Fruit fly (Drosophila melanogaster) whole organism, embryonic: ENCODE results near the gene Rab9Fa.

Experiments used
- Atf6 ChIP-seq: fragments of 200-800 bp; sonication (Bioruptor generic); IDR thresholded peaks from 2 replicates; pipeline ENCODE4 v1.3.6; 2022; ENCODE audit warnings: missing biosample characterization, missing genetic modification characterization
- CG10321 ChIP-seq: fragments of 200-800 bp; sonication (Bioruptor generic); IDR thresholded peaks from 2 replicates; pipeline ENCODE4 v1.3.6; 2022; ENCODE audit warnings: missing biosample characterization, missing genetic modification characterization
- CG10654 ChIP-seq: fragments of 200-800 bp; sonication (Bioruptor generic); optimal IDR thresholded peaks from 2 replicates; lab custom pipeline; 2016; ENCODE audit warnings: missing biosample characterization, missing genetic modification characterization
- CG10979 ChIP-seq: fragments of 200-800 bp; sonication (Bioruptor generic); optimal IDR thresholded peaks from 2 replicates; lab custom pipeline; 2018; ENCODE audit warnings: missing biosample characterization, mild to moderate bottlenecking, missing genetic modification characterization, moderate library complexity
- CG11247 ChIP-seq: fragments of 200-800 bp; sonication (Bioruptor generic); IDR thresholded peaks from 2 replicates; pipeline ENCODE4 v1.3.6; 2022; ENCODE audit warnings: missing biosample characterization, missing genetic modification characterization
- CG11696 ChIP-seq: fragments of 200-800 bp; sonication (Bioruptor generic); IDR thresholded peaks from 2 replicates; pipeline ENCODE4 v1.3.6; 2022; ENCODE audit warnings: missing biosample characterization, missing genetic modification characterization
- CG12769 ChIP-seq: fragments of 200-800 bp; sonication (Bioruptor generic); optimal IDR thresholded peaks from 2 replicates; lab custom pipeline; 2019; ENCODE audit warnings: missing biosample characterization, mild to moderate bottlenecking, missing genetic modification characterization, moderate library complexity
- CG14710 ChIP-seq: fragments of 200-800 bp; sonication (Bioruptor generic); optimal IDR thresholded peaks from 3 replicates; lab custom pipeline; 2019; ENCODE audit warnings: missing biosample characterization, mild to moderate bottlenecking, missing genetic modification characterization, moderate library complexity
- CG14860 ChIP-seq: fragments of 200-800 bp; sonication (Bioruptor generic); IDR thresholded peaks from 3 replicates; pipeline ENCODE4 v1.3.6; 2022; ENCODE audit warnings: missing biosample characterization, missing genetic modification characterization; ENCODE audit not compliant: partially characterized antibody
- CG1529 ChIP-seq: fragments of 200-800 bp; sonication (Bioruptor generic); optimal IDR thresholded peaks from 3 replicates; lab custom pipeline; 2018; ENCODE audit warnings: missing biosample characterization, missing genetic modification characterization
- CG15514 ChIP-seq: fragments of 200-800 bp; sonication (Bioruptor generic); optimal IDR thresholded peaks from 3 replicates; lab custom pipeline; 2017; ENCODE audit warnings: missing biosample characterization, missing genetic modification characterization, mild to moderate bottlenecking, moderate library complexity, missing genetic modification reagents
- CG16813 ChIP-seq: fragments of 200-800 bp; sonication (Bioruptor generic); IDR thresholded peaks from 3 replicates; pipeline ENCODE4 v1.3.6; 2022; ENCODE audit warnings: missing biosample characterization, missing genetic modification characterization; ENCODE audit not compliant: partially characterized antibody
- CG17829 ChIP-seq: fragments of 200-800 bp; optimal IDR thresholded peaks from 2 replicates; lab custom pipeline; 2019; ENCODE audit warnings: missing biosample characterization, mild to moderate bottlenecking, missing genetic modification characterization, moderate library complexity
- CG1792 ChIP-seq: fragments of 200-800 bp; sonication (Bioruptor generic); optimal IDR thresholded peaks from 2 replicates; lab custom pipeline; 2016; ENCODE audit warnings: missing biosample characterization, missing genetic modification characterization
- CG18262 ChIP-seq: fragments of 200-800 bp; optimal IDR thresholded peaks from 3 replicates; lab custom pipeline; 2019; ENCODE audit warnings: missing biosample characterization, mild to moderate bottlenecking, missing genetic modification characterization, moderate library complexity
- CG2120 ChIP-seq: fragments of 200-800 bp; sonication (Bioruptor generic); optimal IDR thresholded peaks from 3 replicates; lab custom pipeline; 2016; ENCODE audit warnings: missing biosample characterization, missing genetic modification characterization
- CG32767 ChIP-seq: fragments of 200-800 bp; sonication (Bioruptor generic); IDR thresholded peaks from 2 replicates; pipeline ENCODE4 v1.3.6; 2022; ENCODE audit warnings: missing biosample characterization, missing genetic modification characterization
- CG4617 ChIP-seq: fragments of 200-800 bp; sonication (Bioruptor generic); optimal IDR thresholded peaks from 3 replicates; lab custom pipeline; 2016; ENCODE audit warnings: missing biosample characterization, missing genetic modification characterization, borderline replicate concordance
- CG4854 ChIP-seq: fragments of 200-800 bp; sonication (Bioruptor generic); optimal IDR thresholded peaks from 2 replicates; lab custom pipeline; 2016; ENCODE audit warnings: missing biosample characterization, missing genetic modification characterization, inconsistent platforms
- CG6813 ChIP-seq: fragments of 200-800 bp; sonication (Bioruptor generic); optimal IDR thresholded peaks from 2 replicates; lab custom pipeline; 2017; ENCODE audit warnings: missing biosample characterization, missing genetic modification characterization, mild to moderate bottlenecking, moderate library complexity, missing genetic modification reagents
- CG7372 ChIP-seq: fragments of 200-800 bp; sonication (Bioruptor generic); IDR thresholded peaks from 2 replicates; pipeline ENCODE4 v1.3.6; 2022; ENCODE audit warnings: missing biosample characterization, missing genetic modification characterization
- Ets65A ChIP-seq: fragments of 200-800 bp; sonication (Bioruptor generic); peaks from one replicate; lab custom pipeline; 2016; ENCODE audit warnings: missing biosample characterization, missing genetic modification characterization
- Hr78 ChIP-seq, 2 experiments: fragments of 200-800 bp in 1 of 2; fragments of >200 bp in 1 of 2; sonication (Bioruptor generic) in 1 of 2; optimal IDR thresholded peaks; 2 replicates each; lab custom pipeline; 2017 to 2019; ENCODE audit warnings: missing biosample characterization in 2 of 2, missing genetic modification characterization in 2 of 2, mild to moderate bottlenecking in 1 of 2, moderate library complexity in 1 of 2
- MBD-R2 ChIP-seq: fragments of 200-800 bp; sonication (Bioruptor generic); IDR thresholded peaks from 2 replicates; pipeline ENCODE4 v1.3.6; 2022; ENCODE audit warnings: missing biosample characterization, missing genetic modification characterization
- MTF-1 ChIP-seq: fragments of 200-800 bp; sonication (Bioruptor generic); optimal IDR thresholded peaks from 2 replicates; lab custom pipeline; 2018; ENCODE audit warnings: missing biosample characterization, mild to moderate bottlenecking, missing genetic modification characterization, borderline replicate concordance
- Myb ChIP-seq: fragments of 200-800 bp; sonication (Bioruptor generic); optimal IDR thresholded peaks from 2 replicates; lab custom pipeline; 2016; ENCODE audit warnings: missing biosample characterization, missing genetic modification characterization
- NC2α ChIP-seq: fragments of 200-800 bp; sonication (Bioruptor generic); optimal IDR thresholded peaks from 2 replicates; lab custom pipeline; 2016; ENCODE audit warnings: missing biosample characterization, missing genetic modification characterization
- Neu2 ChIP-seq: fragments of 200-800 bp; sonication (Bioruptor generic); optimal IDR thresholded peaks from 3 replicates; lab custom pipeline; 2016; ENCODE audit warnings: missing biosample characterization, missing genetic modification characterization, borderline replicate concordance
- Oli ChIP-seq: fragments of 200-800 bp; sonication (Bioruptor generic); optimal IDR thresholded peaks from 2 replicates; lab custom pipeline; 2018; ENCODE audit warnings: missing biosample characterization, mild to moderate bottlenecking, missing genetic modification characterization, moderate library complexity
- TFAM ChIP-seq: fragments of 200-800 bp; sonication (Bioruptor generic); optimal IDR thresholded peaks from 2 replicates; lab custom pipeline; 2017; ENCODE audit warnings: missing biosample characterization, missing genetic modification characterization, inconsistent platforms
- croc ChIP-seq: fragments of 200-800 bp; sonication (Bioruptor generic); conservative IDR thresholded peaks from 3 replicates; pipeline ENCODE4 v1.3.6; 2022; ENCODE audit warnings: missing biosample characterization, missing genetic modification characterization
- danr ChIP-seq: fragments of 200-800 bp; sonication (Bioruptor generic); IDR thresholded peaks from 2 replicates; pipeline ENCODE4 v1.3.6; 2022; ENCODE audit warnings: missing biosample characterization, missing genetic modification characterization
- en ChIP-seq: fragments of 200-800 bp; sonication (Bioruptor generic); optimal IDR thresholded peaks from 2 replicates; lab custom pipeline; 2016; ENCODE audit warnings: missing biosample characterization, missing genetic modification characterization
- fd3F ChIP-seq: fragments of 200-800 bp; sonication (Bioruptor generic); optimal IDR thresholded peaks from 2 replicates; lab custom pipeline; 2018; ENCODE audit warnings: missing biosample characterization, mild to moderate bottlenecking, missing genetic modification characterization, moderate library complexity
- gcm ChIP-seq: fragments of 200-800 bp; sonication (Bioruptor generic); optimal IDR thresholded peaks from 2 replicates; lab custom pipeline; 2019; ENCODE audit warnings: missing biosample characterization, mild to moderate bottlenecking, missing genetic modification characterization, moderate library complexity
- gro ChIP-seq: fragments of 200-800 bp; sonication (Bioruptor generic); optimal IDR thresholded peaks from 2 replicates; lab custom pipeline; 2016; ENCODE audit warnings: missing biosample characterization, missing genetic modification characterization
- h ChIP-seq: fragments of >200 bp; optimal IDR thresholded peaks from 2 replicates; lab custom pipeline; 2017
- ham ChIP-seq: fragments of 200-800 bp; sonication (Bioruptor generic); IDR thresholded peaks from 2 replicates; pipeline ENCODE4 v1.3.6; 2022; ENCODE audit warnings: missing biosample characterization, missing genetic modification characterization
- lov ChIP-seq, 2 experiments: fragments of 200-800 bp in 1 of 2; fragments of >200 bp in 1 of 2; sonication (Bioruptor generic) in 1 of 2; IDR thresholded peaks in 1 of 2; optimal IDR thresholded peaks in 1 of 2; 2 replicates in 1 of 2; 3 replicates in 1 of 2; pipeline versions ENCODE4 v1.3.6 to Lab custom; 2017 to 2022; ENCODE audit warnings: missing biosample characterization in 1 of 2, missing genetic modification characterization in 1 of 2
- maf-S ChIP-seq: fragments of 200-800 bp; sonication (Bioruptor generic); optimal IDR thresholded peaks from 2 replicates; lab custom pipeline; 2016; ENCODE audit warnings: missing biosample characterization, missing genetic modification characterization
- p53 ChIP-seq: fragments of 200-800 bp; sonication (Bioruptor generic); optimal IDR thresholded peaks from 2 replicates; lab custom pipeline; 2016; ENCODE audit warnings: missing biosample characterization, missing genetic modification characterization
- pb ChIP-seq: fragments of 200-800 bp; sonication (Bioruptor generic); optimal IDR thresholded peaks from 3 replicates; lab custom pipeline; 2016; ENCODE audit warnings: missing biosample characterization, missing genetic modification characterization
- pfk ChIP-seq: fragments of 200-800 bp; sonication (Bioruptor generic); optimal IDR thresholded peaks from 2 replicates; lab custom pipeline; 2018; ENCODE audit warnings: missing biosample characterization, mild to moderate bottlenecking, missing genetic modification characterization, moderate library complexity
- prd ChIP-seq, 3 experiments: fragments of >200 bp in 2 of 3; fragments of 200-800 bp in 1 of 3; sonication (Bioruptor generic) in 1 of 3; optimal IDR thresholded peaks in 2 of 3; IDR thresholded peaks in 1 of 3; 2 replicates in 2 of 3; 3 replicates in 1 of 3; pipeline versions ENCODE4 v1.3.6 to Lab custom; 2017 to 2022; ENCODE audit warnings: missing biosample characterization in 1 of 3, missing genetic modification characterization in 1 of 3
- pros ChIP-seq: fragments of 200-800 bp; sonication (Bioruptor generic); optimal IDR thresholded peaks from 3 replicates; lab custom pipeline; 2019; ENCODE audit warnings: missing biosample characterization, mild to moderate bottlenecking, missing genetic modification characterization, moderate library complexity
- repo ChIP-seq: fragments of 200-800 bp; sonication (Bioruptor generic); optimal IDR thresholded peaks from 2 replicates; lab custom pipeline; 2016; ENCODE audit warnings: missing biosample characterization, missing genetic modification characterization
- schlank ChIP-seq: fragments of 200-800 bp; sonication (Bioruptor generic); optimal IDR thresholded peaks from 2 replicates; lab custom pipeline; 2018; ENCODE audit warnings: missing biosample characterization, mild to moderate bottlenecking, missing genetic modification characterization
- sens ChIP-seq: fragments of 200-800 bp; sonication (Bioruptor generic); peaks from one replicate; lab custom pipeline; 2016; ENCODE audit warnings: missing biosample characterization, missing genetic modification characterization
- tna ChIP-seq: fragments of 200-800 bp; sonication (Bioruptor generic); IDR thresholded peaks from 2 replicates; pipeline ENCODE4 v1.3.6; 2022; ENCODE audit warnings: missing biosample characterization, missing genetic modification characterization; ENCODE audit not compliant: partially characterized antibody
- yki ChIP-seq: fragments of >200 bp; optimal IDR thresholded peaks from 3 replicates; lab custom pipeline; 2018

Gene Rab9Fa

dm6 chrX:10936599-10936998, 14.2 kb downstream of the Rab9Fa start (continued):
- peak; percentile 71 for TF ChIP-seq CG1529 (GFP tag; lab: Kevin White, UChicago)
- TF ChIP-seq pros, result no peak
- TF ChIP-seq CG14710 (tag; lab: Kevin White, UChicago), result peak; percentile 62
- TF ChIP-seq CG10654 (GFP tag; lab: Kevin White, UChicago), result peak; percentile 67
- TF ChIP-seq h (lab: Kevin White, UChicago), result no peak
- TF ChIP-seq CG4854, result peak; percentile 59
- peak; percentile 30 for TF ChIP-seq CG4617 (GFP tag; lab: Kevin White, UChicago)
- peak; percentile 57 for TF ChIP-seq CG15514 (GFP tag; lab: Kevin White, UChicago)
- TF ChIP-seq lov (optimal IDR thresholded peaks at IDR 0.05; lab: Kevin White, UChicago), result no peak
- TF ChIP-seq lov (GFP tag; IDR thresholded peaks at IDR 0.05; lab: Robert Waterston, UW), result peak; percentile 59; the same call in 1 of the 3 replicates
- no peak for TF ChIP-seq CG16813 (GFP tag; lab: Robert Waterston, UW)
- peak; percentile 46 for TF ChIP-seq NC2α (GFP tag; lab: Kevin White, UChicago)
- peak; percentile 36; the same call in 1 of the 2 replicates for TF ChIP-seq CG10321 (GFP tag; lab: Robert Waterston, UW)
- peak; percentile 56 for TF ChIP-seq schlank (tag; lab: Kevin White, UChicago)
- TF ChIP-seq CG1792, result peak; percentile 50
- TF ChIP-seq CG32767 (GFP tag; lab: Robert Waterston, UW), result peak; percentile 74
- no peak for TF ChIP-seq Myb
- TF ChIP-seq gro (GFP tag; lab: Kevin White, UChicago), result no peak
- TF ChIP-seq MTF-1 (GFP tag; lab: Kevin White, UChicago), result peak; percentile 62
- peak; percentile 83 for TF ChIP-seq en (GFP tag; lab: Kevin White, UChicago)
- TF ChIP-seq pb, result peak; percentile 66
- TF ChIP-seq pfk (GFP tag; lab: Kevin White, UChicago), result no peak
- TF ChIP-seq CG2120 (GFP tag; lab: Kevin White, UChicago), result peak; percentile 80
- peak; percentile 81 for TF ChIP-seq CG17829 (tag; lab: Kevin White, UChicago)
- TF ChIP-seq maf-S (GFP tag; lab: Kevin White, UChicago), result peak; percentile 71
- peak; percentile 96 for TF ChIP-seq sens
- TF ChIP-seq CG12769 (tag; lab: Kevin White, UChicago), result peak; percentile 93
- TF ChIP-seq yki, result no peak
- no peak for TF ChIP-seq ham (GFP tag; lab: Robert Waterston, UW)
- peak; percentile 57; the same call in 1 of the 2 replicates for TF ChIP-seq danr (GFP tag; lab: Robert Waterston, UW)
- peak; percentile 82 for TF ChIP-seq CG10979 (tag; lab: Kevin White, UChicago)
- peak; percentile 78 for TF ChIP-seq CG11247 (GFP tag; lab: Robert Waterston, UW)
- no peak for TF ChIP-seq prd (optimal IDR thresholded peaks at IDR 0.05; lab: Kevin White, UChicago)
- TF ChIP-seq prd (GFP tag; IDR thresholded peaks at IDR 0.05; lab: Robert Waterston, UW), result peak; percentile 84
- no peak for TF ChIP-seq tna (GFP tag; lab: Robert Waterston, UW)
- TF ChIP-seq Hr78 (GFP tag; optimal IDR thresholded peaks at IDR 0.05; lab: Kevin White, UChicago), result peak in 1 of 2 experiments; percentile 74
- no peak for TF ChIP-seq CG14860 (GFP tag; lab: Robert Waterston, UW)
- TF ChIP-seq Ets65A, result peak; percentile 93
- TF ChIP-seq repo (GFP tag; lab: Kevin White, UChicago), result peak; percentile 74
- peak; percentile 60; the same call in 2 of the 3 replicates for TF ChIP-seq croc
- peak; percentile 63; the same call in 1 of the 2 replicates for TF ChIP-seq MBD-R2
- peak; percentile 70 for TF ChIP-seq CG11696 (GFP tag; lab: Robert Waterston, UW)
- TF ChIP-seq fd3F (GFP tag; lab: Kevin White, UChicago), result peak; percentile 77
- TF ChIP-seq CG7372 (GFP tag; lab: Robert Waterston, UW), result peak; percentile 67
- peak; percentile 39 for TF ChIP-seq p53 (GFP tag; lab: Kevin White, UChicago)
- no peak for TF ChIP-seq TFAM (GFP tag; lab: Kevin White, UChicago)
- peak; percentile 80 for TF ChIP-seq Atf6 (GFP tag; lab: Robert Waterston, UW)
- TF ChIP-seq Oli (tag; lab: Kevin White, UChicago), result peak; percentile 88
- TF ChIP-seq CG18262, result peak; percentile 78
- no peak for TF ChIP-seq Neu2
- TF ChIP-seq gcm, result peak; percentile 81
- peak; percentile 72 for TF ChIP-seq CG6813 (GFP tag; lab: Kevin White, UChicago)
